Fruit fly (Drosophila melanogaster) whole organism, wandering third instar larva: ENCODE data around the gene CG43295.

ENCODE experiments used
- Abd-B ChIP-seq: fragments of >200 bp; optimal IDR thresholded peaks from 2 replicates; lab custom pipeline; 2017; ENCODE audit warnings: missing biosample characterization, missing genetic modification characterization
- CG32264 ChIP-seq: fragments of 200-800 bp; sonication (Bioruptor generic); optimal IDR thresholded peaks from 2 replicates; lab custom pipeline; 2016; ENCODE audit warnings: missing biosample characterization, missing genetic modification characterization
- CrebA ChIP-seq: fragments of 200-800 bp; sonication (Bioruptor generic); optimal IDR thresholded peaks from 2 replicates; lab custom pipeline; 2016; ENCODE audit warnings: missing biosample characterization, mild to moderate bottlenecking, missing genetic modification characterization, borderline replicate concordance
- Dfd ChIP-seq: fragments of >200 bp; optimal IDR thresholded peaks from 2 replicates; lab custom pipeline; 2017; ENCODE audit warnings: missing biosample characterization, missing genetic modification characterization
- Dif ChIP-seq: fragments of 200-275, 200-300 bp; sonication (Bioruptor generic); optimal IDR thresholded peaks from 2 replicates; lab custom pipeline; 2018; ENCODE audit warnings: missing biosample characterization, missing genetic modification characterization; ENCODE audit not compliant: partially characterized antibody
- GATAd ChIP-seq: sonication (Bioruptor generic); optimal IDR thresholded peaks from 2 replicates; lab custom pipeline; 2016; ENCODE audit warnings: missing biosample characterization, missing genetic modification characterization
- HLH106 ChIP-seq: fragments of 200-800 bp; optimal IDR thresholded peaks from 3 replicates; lab custom pipeline; 2019; ENCODE audit warnings: missing biosample characterization, mild to moderate bottlenecking, missing genetic modification characterization, moderate library complexity
- Hnf4 ChIP-seq: fragments of 200-800 bp; sonication (Bioruptor generic); optimal IDR thresholded peaks from 2 replicates; lab custom pipeline; 2016; ENCODE audit warnings: missing biosample characterization, mild to moderate bottlenecking, missing genetic modification characterization
- Hr78 ChIP-seq: fragments of >200 bp; optimal IDR thresholded peaks from 2 replicates; lab custom pipeline; 2017; ENCODE audit warnings: missing biosample characterization, missing genetic modification characterization
- Hr83 ChIP-seq: fragments of 200-300 bp; sonication (Bioruptor generic); optimal IDR thresholded peaks from 2 replicates; lab custom pipeline; 2016; ENCODE audit warnings: missing biosample characterization, mild to moderate bottlenecking, missing genetic modification characterization, moderate library complexity; ENCODE audit not compliant: poor library complexity, severe bottlenecking
- Jra ChIP-seq: sonication (Bioruptor generic); optimal IDR thresholded peaks from 2 replicates; lab custom pipeline; 2016; ENCODE audit warnings: missing biosample characterization, missing genetic modification characterization
- Mio ChIP-seq: sonication (Bioruptor generic); optimal IDR thresholded peaks from 2 replicates; lab custom pipeline; 2016; ENCODE audit warnings: missing biosample characterization, missing genetic modification characterization
- Myc ChIP-seq: fragments of >200 bp; optimal IDR thresholded peaks from 2 replicates; lab custom pipeline; 2017
- N ChIP-seq: fragments of >200 bp; optimal IDR thresholded peaks from 2 replicates; lab custom pipeline; 2018; ENCODE audit warnings: missing biosample characterization, missing external identifiers, missing genetic modification characterization
- OdsH ChIP-seq: fragments of 200-800 bp; sonication (Bioruptor generic); optimal IDR thresholded peaks from 2 replicates; lab custom pipeline; 2016; ENCODE audit warnings: missing biosample characterization, mild to moderate bottlenecking, missing genetic modification characterization
- Rel ChIP-seq, 2 experiments: fragments of 200-800 bp; sonication (Bioruptor generic) in 1 of 2; optimal IDR thresholded peaks; 2 replicates in 1 of 2; 3 replicates in 1 of 2; lab custom pipeline; 2016 to 2019; ENCODE audit warnings: mild to moderate bottlenecking in 2 of 2, missing biosample characterization in 2 of 2, missing genetic modification characterization in 2 of 2, moderate library complexity in 1 of 2
- brk ChIP-seq: fragments of 200-800 bp; sonication (Bioruptor generic); optimal IDR thresholded peaks from 2 replicates; lab custom pipeline; 2016; ENCODE audit warnings: missing biosample characterization, mild to moderate bottlenecking, missing genetic modification characterization
- dl ChIP-seq, 2 experiments: fragments of 175-275, 200-275 bp in 1 of 2; fragments of 200-275 bp in 1 of 2; sonication (Bioruptor generic); optimal IDR thresholded peaks; lab custom pipeline; 2018; ENCODE audit warnings: mild to moderate bottlenecking in 2 of 2, missing biosample characterization in 2 of 2, missing genetic modification characterization in 2 of 2, moderate library complexity in 2 of 2; ENCODE audit not compliant: partially characterized antibody in 2 of 2, insufficient read depth in 1 of 2
- dmrt93B ChIP-seq: fragments of 200-800 bp; sonication (Bioruptor generic); optimal IDR thresholded peaks from 2 replicates; lab custom pipeline; 2018; ENCODE audit warnings: missing biosample characterization, mild to moderate bottlenecking, missing genetic modification characterization
- dsf ChIP-seq: sonication (Bioruptor generic); optimal IDR thresholded peaks from 2 replicates; lab custom pipeline; 2016; ENCODE audit warnings: missing biosample characterization, missing genetic modification characterization, borderline replicate concordance
- ey ChIP-seq: fragments of 200-800 bp; sonication (Bioruptor generic); optimal IDR thresholded peaks from 2 replicates; lab custom pipeline; 2016; ENCODE audit warnings: missing biosample characterization, missing genetic modification characterization
- foxo ChIP-seq, 2 experiments: fragments of 200-800 bp; sonication (Bioruptor generic); optimal IDR thresholded peaks; 2 replicates in 1 of 2; 3 replicates in 1 of 2; lab custom pipeline; 2016 to 2017; ENCODE audit warnings: missing biosample characterization in 2 of 2, missing genetic modification characterization in 2 of 2
- fru ChIP-seq: fragments of 200-800 bp; sonication (Bioruptor generic); optimal IDR thresholded peaks from 3 replicates; lab custom pipeline; 2016; ENCODE audit warnings: missing biosample characterization, mild to moderate bottlenecking, missing genetic modification characterization
- h ChIP-seq: fragments of 200-800 bp; sonication (Bioruptor generic); optimal IDR thresholded peaks from 3 replicates; lab custom pipeline; 2016; ENCODE audit warnings: missing biosample characterization, mild to moderate bottlenecking, missing genetic modification characterization
- jim ChIP-seq: fragments of 175-275, 200-325 bp; sonication (Bioruptor generic); optimal IDR thresholded peaks from 2 replicates; lab custom pipeline; 2016; ENCODE audit warnings: missing biosample characterization, mild to moderate bottlenecking, missing genetic modification characterization
- lola ChIP-seq: fragments of >200 bp; optimal IDR thresholded peaks from 2 replicates; lab custom pipeline; 2017; ENCODE audit warnings: missing biosample characterization, missing genetic modification characterization
- pan ChIP-seq: fragments of >200 bp; optimal IDR thresholded peaks from 2 replicates; lab custom pipeline; 2017
- psq ChIP-seq: fragments of 200-800 bp; sonication (Bioruptor generic); optimal IDR thresholded peaks from 3 replicates; lab custom pipeline; 2017; ENCODE audit warnings: missing biosample characterization, mild to moderate bottlenecking, missing genetic modification characterization, moderate library complexity
- rgr ChIP-seq: fragments of 200-800 bp; sonication (Bioruptor generic); optimal IDR thresholded peaks from 3 replicates; lab custom pipeline; 2016; ENCODE audit warnings: missing biosample characterization, mild to moderate bottlenecking, missing genetic modification characterization
- sage ChIP-seq: fragments of 200-800 bp; sonication (Bioruptor generic); optimal IDR thresholded peaks from 2 replicates; lab custom pipeline; 2016; ENCODE audit warnings: missing biosample characterization, mild to moderate bottlenecking, missing genetic modification characterization
- sv ChIP-seq: fragments of 200-800 bp; sonication (Bioruptor generic); optimal IDR thresholded peaks from 3 replicates; lab custom pipeline; 2016; ENCODE audit warnings: missing biosample characterization, missing genetic modification characterization
- tai ChIP-seq: sonication (Bioruptor generic); optimal IDR thresholded peaks from 2 replicates; lab custom pipeline; 2016; ENCODE audit warnings: missing biosample characterization, missing genetic modification characterization
- usp ChIP-seq: fragments of >200 bp; optimal IDR thresholded peaks from 2 replicates; lab custom pipeline; 2017; ENCODE audit warnings: missing biosample characterization, missing genetic modification characterization
- woc ChIP-seq: sonication (Bioruptor generic); optimal IDR thresholded peaks from 2 replicates; lab custom pipeline; 2016; ENCODE audit warnings: missing biosample characterization, mild to moderate bottlenecking, missing genetic modification characterization

CG43295 gene

dm6 chr3L:16145931-16146538 is 40.4 kb downstream of the CG43295 start:
- TF ChIP-seq CrebA = no peak
- TF ChIP-seq dsf (GFP tag; lab: Kevin White, UChicago) = no peak
- no peak for TF ChIP-seq Dif (GFP tag; lab: Kevin White, UChicago)
- no peak for TF ChIP-seq dmrt93B
- no peak for TF ChIP-seq h (GFP tag; lab: Kevin White, UChicago)
- TF ChIP-seq Hnf4 = no peak
- TF ChIP-seq Abd-B (GFP tag; lab: Kevin White, UChicago) = no peak

dm6 chr3L:16146539-16146934 is 40.9 kb downstream of the CG43295 start:
- no peak for TF ChIP-seq usp (GFP tag; lab: Kevin White, UChicago)
- TF ChIP-seq ey (GFP tag; lab: Kevin White, UChicago) = no peak
- TF ChIP-seq tai (GFP tag; lab: Kevin White, UChicago) = peak; percentile 37
- TF ChIP-seq sv = no peak
- TF ChIP-seq N (GFP tag; lab: Kevin White, UChicago) = no peak
- no peak for TF ChIP-seq Myc (lab: Kevin White, UChicago)
- TF ChIP-seq GATAd (GFP tag; lab: Kevin White, UChicago) = no peak
- TF ChIP-seq Hnf4 = peak; percentile 5
- TF ChIP-seq sage (GFP tag; lab: Kevin White, UChicago) = no peak
- no peak for TF ChIP-seq woc (GFP tag; lab: Kevin White, UChicago)
- no peak for TF ChIP-seq dl (GFP tag; optimal IDR thresholded peaks at IDR 0.05; lab: Kevin White, UChicago; ENCODE audit: insufficient read depth in 1 of 2, partially characterized antibody in 2 of 2)
- TF ChIP-seq jim (GFP tag; lab: Kevin White, UChicago) = no peak
- no peak for TF ChIP-seq lola (GFP tag; lab: Kevin White, UChicago)
- no peak for TF ChIP-seq dmrt93B
- no peak for TF ChIP-seq Dfd (GFP tag; lab: Kevin White, UChicago)
- TF ChIP-seq HLH106 = peak; percentile 38
- TF ChIP-seq rgr (GFP tag; lab: Kevin White, UChicago) = no peak
- TF ChIP-seq Hr83 = no peak
- TF ChIP-seq CG32264 (GFP tag; lab: Kevin White, UChicago) = no peak
- no peak for TF ChIP-seq dsf (GFP tag; lab: Kevin White, UChicago)
- no peak for TF ChIP-seq Rel (GFP tag; optimal IDR thresholded peaks at IDR 0.05; lab: Kevin White, UChicago)
- TF ChIP-seq Rel (tag; optimal IDR thresholded peaks at IDR 0.05; lab: Kevin White, UChicago) = no peak
- no peak for TF ChIP-seq Abd-B (GFP tag; lab: Kevin White, UChicago)
- TF ChIP-seq foxo (GFP tag; optimal IDR thresholded peaks at IDR 0.05; lab: Kevin White, UChicago) = peak in 1 of 2 experiments; percentile 29
- TF ChIP-seq pan (lab: Kevin White, UChicago) = no peak
- TF ChIP-seq Mio = no peak
- no peak for TF ChIP-seq psq (GFP tag; lab: Kevin White, UChicago)
- peak; percentile 31 for TF ChIP-seq h (GFP tag; lab: Kevin White, UChicago)
- TF ChIP-seq Jra (GFP tag; lab: Kevin White, UChicago) = no peak
- no peak for TF ChIP-seq Dif (GFP tag; lab: Kevin White, UChicago)

- TF ChIP-seq dl (GFP tag; optimal IDR thresholded peaks at IDR 0.05; lab: Kevin White, UChicago; ENCODE audit: insufficient read depth in 1 of 2, partially characterized antibody in 2 of 2) = no peak
- TF ChIP-seq HLH106 = no peak
- no peak for TF ChIP-seq N (GFP tag; lab: Kevin White, UChicago)
- no peak for TF ChIP-seq fru (GFP tag; lab: Kevin White, UChicago)
- no peak for TF ChIP-seq Mio
- TF ChIP-seq Dif (GFP tag; lab: Kevin White, UChicago) = no peak
- TF ChIP-seq sage (GFP tag; lab: Kevin White, UChicago) = no peak
- TF ChIP-seq Abd-B (GFP tag; lab: Kevin White, UChicago) = no peak
- no peak for TF ChIP-seq h (GFP tag; lab: Kevin White, UChicago)
- no peak for TF ChIP-seq brk (GFP tag; lab: Kevin White, UChicago)
- TF ChIP-seq Hnf4 = no peak
- TF ChIP-seq rgr (GFP tag; lab: Kevin White, UChicago) = no peak
- no peak for TF ChIP-seq Hr78 (GFP tag; lab: Kevin White, UChicago)
- TF ChIP-seq lola (GFP tag; lab: Kevin White, UChicago) = no peak
- no peak for TF ChIP-seq dsf (GFP tag; lab: Kevin White, UChicago)
- no peak for TF ChIP-seq dmrt93B
- no peak for TF ChIP-seq OdsH (GFP tag; lab: Kevin White, UChicago)
These were observed 41.7 kb downstream of the CG43295 start for dm6 chr3L:16147325-16147724.
